Fruit fly (Drosophila melanogaster) whole organism, embryonic: ENCODE results near the gene da.

ENCODE experiments used
- Awh ChIP-seq: fragments of 200-800 bp; sonication (Bioruptor generic); IDR thresholded peaks from 2 replicates; pipeline ENCODE4, ENCODE4 v1.3.6; 2022; ENCODE audit warnings: missing biosample characterization, missing genetic modification characterization
- B-H1 ChIP-seq: fragments of 200-800 bp; sonication (Bioruptor generic); IDR thresholded peaks from 3 replicates; pipeline ENCODE4 v1.3.6; 2022; ENCODE audit warnings: missing biosample characterization, missing genetic modification characterization
- Blimp-1 ChIP-seq: fragments of 200-800 bp; sonication (Bioruptor generic); optimal IDR thresholded peaks from 3 replicates; lab custom pipeline; 2018; ENCODE audit warnings: missing biosample characterization, missing genetic modification characterization, mild to moderate bottlenecking, moderate library complexity, missing genetic modification reagents
- CG10366 ChIP-seq: fragments of 200-800 bp; sonication (Bioruptor generic); IDR thresholded peaks from 2 replicates; pipeline ENCODE4 v1.3.6; 2022; ENCODE audit warnings: missing biosample characterization, missing genetic modification characterization
- CG10431 ChIP-seq: fragments of 200-800 bp; sonication (Bioruptor generic); optimal IDR thresholded peaks from 3 replicates; lab custom pipeline; 2018; ENCODE audit warnings: missing biosample characterization, mild to moderate bottlenecking, missing genetic modification characterization
- CG10462 ChIP-seq: fragments of 200-800 bp; sonication (Bioruptor generic); optimal IDR thresholded peaks from 2 replicates; lab custom pipeline; 2016; ENCODE audit warnings: missing biosample characterization, missing genetic modification characterization
- CG12659 ChIP-seq: fragments of 200-800 bp; sonication (Bioruptor generic); optimal IDR thresholded peaks from 3 replicates; lab custom pipeline; 2017; ENCODE audit warnings: mild to moderate bottlenecking, missing biosample characterization, missing genetic modification reagents, missing genetic modification characterization
- CG12769 ChIP-seq: fragments of 200-800 bp; sonication (Bioruptor generic); optimal IDR thresholded peaks from 2 replicates; lab custom pipeline; 2019; ENCODE audit warnings: missing biosample characterization, mild to moderate bottlenecking, missing genetic modification characterization, moderate library complexity
- CG17568 ChIP-seq: fragments of 200-800 bp; sonication (Bioruptor generic); optimal IDR thresholded peaks from 2 replicates; lab custom pipeline; 2018; ENCODE audit warnings: missing biosample characterization, mild to moderate bottlenecking, missing genetic modification characterization, moderate library complexity
- CG18476 ChIP-seq: fragments of 200-800 bp; sonication (Bioruptor generic); optimal IDR thresholded peaks from 2 replicates; lab custom pipeline; 2016; ENCODE audit warnings: missing biosample characterization, mild to moderate bottlenecking, missing genetic modification characterization
- CG2889 ChIP-seq: fragments of 200-800 bp; sonication (Bioruptor generic); IDR thresholded peaks from 3 replicates; pipeline ENCODE4 v1.3.6; 2022; ENCODE audit warnings: missing biosample characterization, missing genetic modification characterization
- CG3726 ChIP-seq: fragments of 200-800 bp; sonication (Bioruptor generic); IDR thresholded peaks from 3 replicates; pipeline ENCODE4, ENCODE4 v1.3.6; 2022; ENCODE audit warnings: missing biosample characterization, missing genetic modification characterization
- CG43689 ChIP-seq: fragments of 200-800 bp; sonication (Bioruptor generic); IDR thresholded peaks from 2 replicates; pipeline ENCODE4 v1.3.6; 2022; ENCODE audit warnings: missing biosample characterization, missing genetic modification characterization
- CG5245 ChIP-seq: fragments of 200-800 bp; sonication (Bioruptor generic); optimal IDR thresholded peaks from 3 replicates; lab custom pipeline; 2016; ENCODE audit warnings: missing biosample characterization, missing genetic modification characterization
- CG6654 ChIP-seq: fragments of 200-800 bp; sonication (Bioruptor generic); optimal IDR thresholded peaks from 2 replicates; lab custom pipeline; 2017; ENCODE audit warnings: missing biosample characterization, mild to moderate bottlenecking, missing genetic modification characterization
- CG6689 ChIP-seq: fragments of 200-800 bp; sonication (Bioruptor generic); IDR thresholded peaks from 2 replicates; pipeline ENCODE4 v1.3.6; 2022; ENCODE audit warnings: missing biosample characterization, missing genetic modification characterization
- CG6813 ChIP-seq: fragments of 200-800 bp; sonication (Bioruptor generic); optimal IDR thresholded peaks from 2 replicates; lab custom pipeline; 2017; ENCODE audit warnings: missing biosample characterization, missing genetic modification characterization, mild to moderate bottlenecking, moderate library complexity, missing genetic modification reagents
- CG8359 ChIP-seq: fragments of 200-800 bp; sonication (Bioruptor generic); optimal IDR thresholded peaks from 2 replicates; lab custom pipeline; 2017; ENCODE audit warnings: missing biosample characterization, mild to moderate bottlenecking, missing genetic modification characterization, borderline replicate concordance
- CkIIα-i1 ChIP-seq: fragments of 200-800 bp; sonication (Bioruptor generic); IDR thresholded peaks from 2 replicates; pipeline ENCODE4 v1.3.6; 2022; ENCODE audit warnings: missing biosample characterization, missing genetic modification characterization
- Dfd ChIP-seq, 2 experiments: fragments of >200 bp; optimal IDR thresholded peaks; 2 replicates each; lab custom pipeline; 2017; ENCODE audit warnings: missing biosample characterization in 2 of 2, missing genetic modification characterization in 2 of 2
- Dip3 ChIP-seq: fragments of 200-800 bp; sonication (Bioruptor generic); optimal IDR thresholded peaks from 3 replicates; lab custom pipeline; 2016; ENCODE audit warnings: missing biosample characterization, missing genetic modification characterization
- Drgx ChIP-seq: fragments of 200-800 bp; sonication (Bioruptor generic); IDR thresholded peaks from 2 replicates; pipeline ENCODE4 v1.3.6; 2022; ENCODE audit warnings: missing biosample characterization, missing genetic modification characterization
- E2f1 ChIP-seq: fragments of 200-800 bp; sonication (Bioruptor generic); IDR thresholded peaks from 2 replicates; pipeline ENCODE4 v1.3.6; 2022; ENCODE audit warnings: missing biosample characterization, missing genetic modification characterization
- Ets65A ChIP-seq: fragments of 200-800 bp; sonication (Bioruptor generic); peaks from one replicate; lab custom pipeline; 2016; ENCODE audit warnings: missing biosample characterization, missing genetic modification characterization
- Ets97D ChIP-seq: fragments of 200-800 bp; sonication (Bioruptor generic); optimal IDR thresholded peaks from 3 replicates; lab custom pipeline; 2016; ENCODE audit warnings: missing biosample characterization, missing genetic modification characterization
- HLH3B ChIP-seq: fragments of 200-800 bp; sonication (Bioruptor generic); IDR thresholded peaks from 2 replicates; pipeline ENCODE4 v1.3.6; 2022; ENCODE audit warnings: missing biosample characterization, missing genetic modification characterization
- Hr39 ChIP-seq: fragments of >200 bp; optimal IDR thresholded peaks from 2 replicates; lab custom pipeline; 2017
- Hr78 ChIP-seq, 2 experiments: fragments of 200-800 bp in 1 of 2; fragments of >200 bp in 1 of 2; sonication (Bioruptor generic) in 1 of 2; optimal IDR thresholded peaks; 2 replicates each; lab custom pipeline; 2017 to 2019; ENCODE audit warnings: missing biosample characterization in 2 of 2, missing genetic modification characterization in 2 of 2, mild to moderate bottlenecking in 1 of 2, moderate library complexity in 1 of 2
- Oaz ChIP-seq: fragments of 200-800 bp; sonication (Bioruptor generic); IDR thresholded peaks from 2 replicates; pipeline ENCODE4 v1.3.6; 2022; ENCODE audit warnings: missing biosample characterization, missing genetic modification characterization
- Optix ChIP-seq: fragments of 200-800 bp; sonication (Bioruptor generic); IDR thresholded peaks from 3 replicates; pipeline ENCODE4 v1.3.6; 2022; ENCODE audit warnings: missing biosample characterization, missing genetic modification characterization
- Rfx ChIP-seq: fragments of 200-800 bp; sonication (Bioruptor generic); IDR thresholded peaks from 2 replicates; pipeline ENCODE4 v1.3.6; 2022; ENCODE audit warnings: missing biosample characterization, missing genetic modification characterization
- Spps ChIP-seq: fragments of 200-800 bp; sonication (Bioruptor generic); optimal IDR thresholded peaks from 2 replicates; lab custom pipeline; 2018; ENCODE audit warnings: missing biosample characterization, mild to moderate bottlenecking, missing genetic modification characterization
- Sry-β ChIP-seq: fragments of 200-800 bp; sonication (Bioruptor generic); optimal IDR thresholded peaks from 2 replicates; lab custom pipeline; 2018; ENCODE audit warnings: missing biosample characterization, mild to moderate bottlenecking, missing genetic modification characterization, moderate library complexity
- crol ChIP-seq: fragments of 200-800 bp; sonication (Bioruptor generic); IDR thresholded peaks from 2 replicates; pipeline ENCODE4 v1.3.6; 2022; ENCODE audit warnings: missing biosample characterization, missing genetic modification characterization
- crp ChIP-seq, 2 experiments: fragments of 200-800 bp; sonication (Bioruptor generic); optimal IDR thresholded peaks; 2 replicates in 1 of 2; 3 replicates in 1 of 2; lab custom pipeline; 2017; ENCODE audit warnings: missing biosample characterization in 2 of 2, missing genetic modification characterization in 2 of 2, mild to moderate bottlenecking in 1 of 2, moderate library complexity in 1 of 2
- cwo ChIP-seq: fragments of 200-800 bp; sonication (Bioruptor generic); optimal IDR thresholded peaks from 3 replicates; lab custom pipeline; 2017; ENCODE audit warnings: missing biosample characterization, missing genetic modification characterization, mild to moderate bottlenecking, moderate library complexity, missing genetic modification reagents
- en ChIP-seq: fragments of 200-800 bp; sonication (Bioruptor generic); optimal IDR thresholded peaks from 2 replicates; lab custom pipeline; 2016; ENCODE audit warnings: missing biosample characterization, missing genetic modification characterization
- fd102C ChIP-seq: fragments of 200-800 bp; sonication (Bioruptor generic); optimal IDR thresholded peaks from 2 replicates; lab custom pipeline; 2018; ENCODE audit warnings: missing biosample characterization, mild to moderate bottlenecking, missing genetic modification characterization, moderate library complexity
- gce ChIP-seq: fragments of 200-800 bp; sonication (Bioruptor generic); IDR thresholded peaks from 3 replicates; pipeline ENCODE4 v1.3.6; 2022; ENCODE audit warnings: missing biosample characterization, missing genetic modification characterization
- gsb ChIP-seq: fragments of 200-800 bp; sonication (Bioruptor generic); IDR thresholded peaks from 2 replicates; pipeline ENCODE4 v1.3.6; 2022; ENCODE audit warnings: missing biosample characterization, missing genetic modification characterization
- kah ChIP-seq: fragments of 200-800 bp; sonication (Bioruptor generic); optimal IDR thresholded peaks from 2 replicates; lab custom pipeline; 2018; ENCODE audit warnings: missing biosample characterization, mild to moderate bottlenecking, missing genetic modification characterization
- kay ChIP-seq: fragments of 200-800 bp; sonication (Bioruptor generic); optimal IDR thresholded peaks from 2 replicates; lab custom pipeline; 2016; ENCODE audit warnings: missing biosample characterization, missing genetic modification characterization
- lmd ChIP-seq: fragments of 200-800 bp; sonication (Bioruptor generic); IDR thresholded peaks from 2 replicates; pipeline ENCODE4 v1.3.6; 2022; ENCODE audit warnings: missing biosample characterization, missing genetic modification characterization
- maf-S ChIP-seq: fragments of 200-800 bp; sonication (Bioruptor generic); optimal IDR thresholded peaks from 2 replicates; lab custom pipeline; 2016; ENCODE audit warnings: missing biosample characterization, missing genetic modification characterization
- nom ChIP-seq: fragments of 200-800 bp; sonication (Bioruptor generic); optimal IDR thresholded peaks from 2 replicates; lab custom pipeline; 2017; ENCODE audit warnings: missing biosample characterization, missing genetic modification characterization, mild to moderate bottlenecking, moderate library complexity, missing genetic modification reagents
- pzg ChIP-seq: fragments of 200-800 bp; sonication (Bioruptor generic); optimal IDR thresholded peaks from 3 replicates; lab custom pipeline; 2018; ENCODE audit warnings: missing biosample characterization, mild to moderate bottlenecking, missing genetic modification characterization, moderate library complexity
- salm ChIP-seq: fragments of 200-800 bp; sonication (Bioruptor generic); optimal IDR thresholded peaks from 2 replicates; lab custom pipeline; 2018; ENCODE audit warnings: missing biosample characterization, mild to moderate bottlenecking, missing genetic modification characterization
- seq ChIP-seq: fragments of 200-800 bp; sonication (Bioruptor generic); IDR thresholded peaks from 2 replicates; pipeline ENCODE4 v1.3.6; 2022; ENCODE audit warnings: missing biosample characterization, missing genetic modification characterization
- toy ChIP-seq: fragments of 200-800 bp; sonication (Bioruptor generic); IDR thresholded peaks from 2 replicates; pipeline ENCODE4 v1.3.6; 2022; ENCODE audit warnings: missing biosample characterization, missing genetic modification characterization
- ttk ChIP-seq: fragments of 200-800 bp; sonication (Bioruptor generic); IDR thresholded peaks from 2 replicates; pipeline ENCODE4 v2.1.2; 2022; ENCODE audit warnings: missing biosample characterization, missing genetic modification characterization

The da gene

DNA sequence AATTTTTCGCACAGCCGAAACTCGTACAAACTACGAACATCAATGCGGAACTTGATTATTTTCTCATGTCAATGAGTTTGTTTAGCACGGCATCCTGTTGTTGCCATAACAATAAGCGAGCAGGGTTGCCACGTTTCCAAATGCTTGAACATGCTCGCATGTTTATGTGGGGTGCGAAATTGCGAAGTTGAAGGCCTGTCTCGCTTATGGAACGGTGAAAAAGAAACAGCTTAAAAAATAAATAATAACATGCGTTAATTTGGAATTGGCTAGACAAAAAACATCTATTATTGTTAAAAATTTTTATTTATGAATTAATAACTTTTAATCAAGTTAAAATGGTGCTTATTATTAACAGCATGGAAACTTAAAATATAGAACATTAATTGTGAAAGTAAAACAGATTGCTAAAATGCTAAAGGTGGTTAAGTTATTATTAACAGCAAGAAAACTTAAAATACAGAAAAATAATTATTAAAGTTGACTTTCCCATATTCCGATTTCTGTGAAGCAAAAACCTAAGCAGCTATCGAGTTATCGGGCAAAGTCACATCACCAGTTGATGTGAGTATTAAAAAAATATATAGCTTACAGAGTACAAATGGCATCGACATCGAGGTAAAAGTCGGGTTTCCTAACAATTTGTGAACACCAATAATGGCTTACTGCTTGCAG is 43.0 kb downstream of the da start, which contains the start of the genes Bug22 and TfIIB (continued):
- TF ChIP-seq Sry-β, result peak; percentile 8
- TF ChIP-seq CG8359 (GFP tag; lab: Kevin White, UChicago), result no peak
- TF ChIP-seq Hr39, result no peak
- 0 out of 2 replicates have a peak, but pooled peaks have one; percentile 30 for TF ChIP-seq gsb (GFP tag; lab: Robert Waterston, UW)
- TF ChIP-seq CG17568 (GFP tag; lab: Kevin White, UChicago), result no peak
- TF ChIP-seq HLH3B, result peak; percentile 58
- TF ChIP-seq Spps (tag; lab: Kevin White, UChicago), result peak; percentile 28
- TF ChIP-seq fd102C (GFP tag; lab: Kevin White, UChicago), result no peak
- TF ChIP-seq kay (GFP tag; lab: Kevin White, UChicago), result peak; percentile 36
- peak in 1 of 2 experiments; percentile 38 for TF ChIP-seq crp (GFP tag; optimal IDR thresholded peaks at IDR 0.05; lab: Kevin White, UChicago)
- peak; percentile 37 for TF ChIP-seq CG10462 (GFP tag; lab: Kevin White, UChicago)
- TF ChIP-seq CG43689 (GFP tag; lab: Robert Waterston, UW), result no peak
- TF ChIP-seq B-H1, result peak; percentile 43; the same call in 1 of the 3 replicates
- peak; percentile 64; the same call in 1 of the 3 replicates for TF ChIP-seq CG2889 (GFP tag; lab: Robert Waterston, UW)
- 0 out of 2 replicates have a peak, but pooled peaks have one; percentile 37 for TF ChIP-seq Awh
- peak; percentile 57 for TF ChIP-seq CG18476 (GFP tag; lab: Kevin White, UChicago)
- peak; percentile 62 for TF ChIP-seq maf-S (GFP tag; lab: Kevin White, UChicago)
- TF ChIP-seq Optix (GFP tag; lab: Robert Waterston, UW), result peak; percentile 60; the same call in 1 of the 3 replicates
- TF ChIP-seq seq, result no peak
- TF ChIP-seq Ets97D (GFP tag; lab: Kevin White, UChicago), result peak; percentile 70
- TF ChIP-seq Hr78 (GFP tag; optimal IDR thresholded peaks at IDR 0.05; lab: Kevin White, UChicago), result no peak
- no peak for TF ChIP-seq CG12769 (tag; lab: Kevin White, UChicago)
- no peak; the same call in 1 of the 2 replicates for TF ChIP-seq lmd (GFP tag; lab: Robert Waterston, UW)
- peak; percentile 94 for TF ChIP-seq Ets65A (GFP tag; lab: Kevin White, UChicago)
- no peak for TF ChIP-seq CG6813 (GFP tag; lab: Kevin White, UChicago)
- no peak for TF ChIP-seq cwo (GFP tag; lab: Kevin White, UChicago)
- TF ChIP-seq CG3726 (GFP tag; lab: Robert Waterston, UW), result no peak
- no peak for TF ChIP-seq en (GFP tag; lab: Kevin White, UChicago)
- TF ChIP-seq CG6654, result no peak
- TF ChIP-seq CkIIα-i1, result no peak
- peak; percentile 51; the same call in 1 of the 2 replicates for TF ChIP-seq Drgx (GFP tag; lab: Robert Waterston, UW)
- TF ChIP-seq CG10431 (GFP tag; lab: Kevin White, UChicago), result peak; percentile 18
- TF ChIP-seq Dip3 (GFP tag; lab: Kevin White, UChicago), result peak; percentile 70
- TF ChIP-seq E2f1, result 0 out of 2 replicates have a peak, but pooled peaks have one; percentile 12
- TF ChIP-seq crol, result no peak
- peak; percentile 85 for TF ChIP-seq CG6689
- peak; percentile 83 for TF ChIP-seq CG12659 (GFP tag; lab: Kevin White, UChicago)
- peak; percentile 67 for TF ChIP-seq CG5245 (GFP tag; lab: Kevin White, UChicago)
- no peak for TF ChIP-seq Dfd (GFP tag; optimal IDR thresholded peaks at IDR 0.05; lab: Kevin White, UChicago)
- TF ChIP-seq kah (GFP tag; lab: Kevin White, UChicago), result no peak
- TF ChIP-seq ttk (GFP tag; lab: Robert Waterston, UW), result peak; percentile 61
- no peak for TF ChIP-seq toy (GFP tag; lab: Robert Waterston, UW)
- TF ChIP-seq CG10366 (GFP tag; lab: Robert Waterston, UW), result peak; percentile 74
- TF ChIP-seq pzg, result peak; percentile 53
- peak; percentile 62 for TF ChIP-seq nom (GFP tag; lab: Kevin White, UChicago)
- peak; percentile 17 for TF ChIP-seq salm (tag; lab: Kevin White, UChicago)
- peak; percentile 91 for TF ChIP-seq Rfx (GFP tag; lab: Robert Waterston, UW)
- TF ChIP-seq Blimp-1 (GFP tag; lab: Kevin White, UChicago), result no peak
- no peak for TF ChIP-seq gce
- peak; percentile 23; the same call in 1 of the 2 replicates for TF ChIP-seq Oaz
